Fruit fly (Drosophila melanogaster): Measurements from ENCODE around the gene futsch.
A peak's percentile ranks its signal among the peaks of the same experiment; 100 is the strongest.

Gene futsch

dm6 chrX:1392875-1393274, 16.0 kb upstream of the futsch start, which contains the start of gene Rilpl (continued):
- TF ChIP-seq Opbp (GFP tag; IDR thresholded peaks at IDR 0.05; ENCODE audit: partially characterized antibody) (peak; percentile 59; the same call in 1 of the 3 replicates), Xbp1 (GFP tag; optimal IDR thresholded peaks at IDR 0.05) (peak; percentile 4), repo (GFP tag; optimal IDR thresholded peaks at IDR 0.05) (peak; percentile 1), Dref (GFP tag; IDR thresholded peaks at IDR 0.05) (peak; percentile 42; the same call in 1 of the 2 replicates), CG17361 (GFP tag; IDR thresholded peaks at IDR 0.05) (peak; percentile 15; the same call in 1 of the 3 replicates), CoRest (tag; optimal IDR thresholded peaks at IDR 0.05) (peak; percentile 37), CG11456 (GFP tag; IDR thresholded peaks at IDR 0.05) (0 out of 3 replicates have a peak, but pooled peaks have one; percentile 24), MESR4 (GFP tag; optimal IDR thresholded peaks at IDR 0.05) (peak; percentile 77), jumu (GFP tag; optimal IDR thresholded peaks at IDR 0.05) (peak; percentile 33), kay (GFP tag; optimal IDR thresholded peaks at IDR 0.05) (peak; percentile 94), CG8290 (GFP tag; optimal IDR thresholded peaks at IDR 0.05) (no peak), CG8290 (tag; optimal IDR thresholded peaks at IDR 0.05) (peak in 1 of 2 experiments; percentile 75), Ets97D (GFP tag; optimal IDR thresholded peaks at IDR 0.05) (peak; percentile 63), Meics (GFP tag; optimal IDR thresholded peaks at IDR 0.05) (peak; percentile 63), CHES-1-like (GFP tag; optimal IDR thresholded peaks at IDR 0.05) (peak; percentile 41), CG5180 (GFP tag; optimal IDR thresholded peaks at IDR 0.05) (no peak), gfzf (GFP tag; optimal IDR thresholded peaks at IDR 0.05) (peak; percentile 26), Hey (tag; optimal IDR thresholded peaks at IDR 0.05) (no peak), bbx (GFP tag; IDR thresholded peaks at IDR 0.05; ENCODE audit: partially characterized antibody) (peak; percentile 51; the same call in 1 of the 2 replicates), CG6791 (GFP tag; IDR thresholded peaks at IDR 0.05; ENCODE audit: partially characterized antibody) (0 out of 3 replicates have a peak, but pooled peaks have one; percentile 28), gem (tag; optimal IDR thresholded peaks at IDR 0.05) (no peak), her (GFP tag; optimal IDR thresholded peaks at IDR 0.05) (peak; percentile 49), grau (tag; optimal IDR thresholded peaks at IDR 0.05) (peak; percentile 24), Pdp1 (GFP tag; optimal IDR thresholded peaks at IDR 0.05) (peak in 1 of 2 experiments; percentile 62), Rfx (GFP tag; IDR thresholded peaks at IDR 0.05) (peak; percentile 62), pnt (GFP tag; optimal IDR thresholded peaks at IDR 0.05) (no peak), BEAF-32 (GFP tag; optimal IDR thresholded peaks at IDR 0.05) (peak; percentile 47), CG13287 (GFP tag; IDR thresholded peaks at IDR 0.05; ENCODE audit: partially characterized antibody) (peak; percentile 62), CG2120 (GFP tag; optimal IDR thresholded peaks at IDR 0.05) (peak; percentile 50), CG42726 (GFP tag; IDR thresholded peaks at IDR 0.05; ENCODE audit: partially characterized antibody) (0 out of 2 replicates have a peak, but pooled peaks have one; percentile 23), CG12769 (tag; optimal IDR thresholded peaks at IDR 0.05) (peak; percentile 55), CG9932 (GFP tag; IDR thresholded peaks at IDR 0.05) (peak; percentile 54; the same call in 1 of the 2 replicates), nom (GFP tag; optimal IDR thresholded peaks at IDR 0.05) (peak; percentile 66), trem (tag; optimal IDR thresholded peaks at IDR 0.05) (peak; percentile 77), CG34376 (GFP tag; optimal IDR thresholded peaks at IDR 0.05) (peak; percentile 34), CG14710 (tag; optimal IDR thresholded peaks at IDR 0.05) (peak; percentile 30), YL-1 (GFP tag; optimal IDR thresholded peaks at IDR 0.05) (peak; percentile 84), HmgZ (tag; optimal IDR thresholded peaks at IDR 0.05) (peak; percentile 60), CG3163 (GFP tag; optimal IDR thresholded peaks at IDR 0.05) (no peak), sd (tag; optimal IDR thresholded peaks at IDR 0.05) (peak; percentile 52), h (optimal IDR thresholded peaks at IDR 0.05) (no peak), bsh (GFP tag; optimal IDR thresholded peaks at IDR 0.05) (peak in 1 of 2 experiments; percentile 7), CG7372 (GFP tag; IDR thresholded peaks at IDR 0.05) (no peak), pfk (GFP tag; optimal IDR thresholded peaks at IDR 0.05) (peak; percentile 30), CG4617 (GFP tag; optimal IDR thresholded peaks at IDR 0.05; ENCODE audit: borderline replicate concordance) (peak; percentile 81), nerfin-2 (GFP tag; IDR thresholded peaks at IDR 0.05; ENCODE audit: partially characterized antibody) (0 out of 2 replicates have a peak, but pooled peaks have one; percentile 28), CG34422 (GFP tag; IDR thresholded peaks at IDR 0.05) (peak; percentile 7; the same call in 1 of the 3 replicates), Rx (GFP tag; IDR thresholded peaks at IDR 0.05) (peak; percentile 26; the same call in 1 of the 2 replicates), sug (tag; optimal IDR thresholded peaks at IDR 0.05) (peak; percentile 41)

Measured in whole organism, embryonic.